Worm (Caenorhabditis elegans) whole organism, midembryonic: ENCODE measurements around the gene glb-10.

Experiments
- flt-1 ChIP-seq: fragments of 200-800 bp; sonication (Bioruptor generic); IDR thresholded peaks from 2 replicates; pipeline ENCODE4 v1.3.6; 2022; ENCODE audit warnings: missing genetic modification characterization, missing compliant biosample characterization
- klf-2 ChIP-seq: fragments of 200-800 bp; sonication (Bioruptor generic); conservative IDR thresholded peaks from 2 replicates; pipeline ENCODE4 v1.3.6; 2022; ENCODE audit warnings: missing genetic modification reagents, missing genetic modification characterization, missing compliant biosample characterization
- tab-1 ChIP-seq: fragments of 200-800 bp; sonication (Bioruptor generic); IDR thresholded peaks from 2 replicates; pipeline ENCODE4 v1.3.6; 2022; ENCODE audit warnings: missing genetic modification characterization, missing compliant biosample characterization
- ztf-23 ChIP-seq: fragments of 200-800 bp; sonication (Bioruptor generic); IDR thresholded peaks from 2 replicates; pipeline ENCODE4 v1.3.6; 2022; ENCODE audit warnings: missing genetic modification reagents, missing genetic modification characterization, missing compliant biosample characterization
- ztf-29 ChIP-seq: fragments of 200-800 bp; sonication (Bioruptor generic); IDR thresholded peaks from 2 replicates; pipeline ENCODE4 v1.3.6; 2022; ENCODE audit warnings: missing genetic modification reagents, missing genetic modification characterization, missing compliant biosample characterization

ce11 chrII:6347341-6348118 lies 38.4 kb upstream of the glb-10 start, which contains the start of gene lgg-1:
- TF ChIP-seq ztf-29 (GFP tag; lab: Robert Waterston, UW) (no peak), tab-1 (GFP tag; lab: Robert Waterston, UW) (0 out of 2 replicates have a peak, but pooled peaks have one; percentile 13), flt-1 (GFP tag; lab: Robert Waterston, UW) (0 out of 2 replicates have a peak, but pooled peaks have one; percentile 11), klf-2 (no peak), ztf-23 (GFP tag; lab: Robert Waterston, UW) (no peak; the same call in 1 of the 2 replicates)
